Worm (Caenorhabditis elegans) whole organism, L4/young adult: ENCODE data around the gene C37C3.17.

ENCODE experiments used
- W03F9.2 ChIP-seq: fragments of 150-350 bp; optimal IDR thresholded peaks from 2 replicates; lab custom pipeline; 2014; ENCODE audit warnings: missing biosample characterization, missing genetic modification characterization
- dao-5 ChIP-seq: sonication (generic microtip); optimal IDR thresholded peaks from 2 replicates; lab custom pipeline; 2016; ENCODE audit warnings: missing genotype, missing genetic modification characterization, moderate library complexity, missing compliant biosample characterization
- him-1 ChIP-seq: sonication (generic microtip); optimal IDR thresholded peaks from 2 replicates; lab custom pipeline; 2016; ENCODE audit warnings: missing genotype, missing genetic modification reagents, missing genetic modification characterization, missing compliant biosample characterization

ce11 chrV:7856641-7857040, 5.1 kb downstream of the C37C3.17 start:
- TF ChIP-seq W03F9.2 = no peak
- no peak for TF ChIP-seq him-1
- no peak for TF ChIP-seq dao-5
